Worm (Caenorhabditis elegans) whole organism, early embryonic: ENCODE results near the gene M57.2.

Experiments used
- B0310.2 ChIP-seq: sonication (generic microtip); optimal IDR thresholded peaks from 2 replicates; lab custom pipeline; 2016; ENCODE audit warnings: mild to moderate bottlenecking, missing genetic modification characterization, missing compliant biosample characterization
- F13C5.2 ChIP-seq: sonication (generic microtip); optimal IDR thresholded peaks from 2 replicates; lab custom pipeline; 2017; ENCODE audit warnings: mild to moderate bottlenecking, missing genetic modification characterization, inconsistent platforms, missing compliant biosample characterization
- aly-1 ChIP-seq: sonication (generic microtip); optimal IDR thresholded peaks from 2 replicates; lab custom pipeline; 2016; ENCODE audit warnings: missing genetic modification characterization, missing compliant biosample characterization
- ama-1 ChIP-seq: fragments of 150-350 bp; optimal IDR thresholded peaks from 2 replicates; lab custom pipeline; 2014
- ceh-13 ChIP-seq: fragments of 200-800 bp; sonication (Bioruptor generic); optimal IDR thresholded peaks from 2 replicates; lab custom pipeline; 2018; ENCODE audit warnings: mild to moderate bottlenecking, missing genetic modification characterization, missing compliant biosample characterization
- ceh-36 ChIP-seq: sonication (generic microtip); optimal IDR thresholded peaks from 2 replicates; lab custom pipeline; 2016; ENCODE audit warnings: missing genetic modification characterization, inconsistent platforms, missing compliant biosample characterization
- ets-7 ChIP-seq: sonication (generic microtip); optimal IDR thresholded peaks from 2 replicates; lab custom pipeline; 2016; ENCODE audit warnings: missing genotype, missing genetic modification characterization, missing compliant biosample characterization
- flt-1 ChIP-seq: fragments of 200-800 bp; sonication (Bioruptor generic); IDR thresholded peaks from 2 replicates; pipeline ENCODE4 v1.3.6; 2022; ENCODE audit warnings: missing genetic modification characterization, missing compliant biosample characterization
- hmbx-1 ChIP-seq: sonication (generic microtip); optimal IDR thresholded peaks from 2 replicates; lab custom pipeline; 2016; ENCODE audit warnings: mild to moderate bottlenecking, missing genetic modification characterization, missing compliant biosample characterization
- hmg-4 ChIP-seq: fragments of 200-800 bp; sonication (Bioruptor generic); optimal IDR thresholded peaks from 2 replicates; lab custom pipeline; 2018; ENCODE audit warnings: mild to moderate bottlenecking, missing genetic modification characterization, missing compliant biosample characterization
- hnd-1 ChIP-seq: sonication (generic microtip); optimal IDR thresholded peaks from 2 replicates; lab custom pipeline; 2016; ENCODE audit warnings: missing genetic modification characterization, missing compliant biosample characterization
- pes-1 ChIP-seq: fragments of 200-800 bp; sonication (Bioruptor generic); IDR thresholded peaks from 2 replicates; pipeline ENCODE4 v1.3.6; 2022; ENCODE audit warnings: missing genetic modification reagents, missing genetic modification characterization, missing compliant biosample characterization
- scrt-1 ChIP-seq: fragments of 200-800 bp; sonication (Bioruptor generic); IDR thresholded peaks from 2 replicates; pipeline ENCODE4 v1.3.6; 2022; ENCODE audit warnings: missing genetic modification characterization, missing compliant biosample characterization
- sea-1 ChIP-seq: fragments of 200-800 bp; sonication (Bioruptor generic); conservative IDR thresholded peaks from 2 replicates; pipeline ENCODE4 v1.3.6; 2022; ENCODE audit warnings: missing genetic modification characterization, missing compliant biosample characterization
- tbx-11 ChIP-seq: fragments of 200-800 bp; sonication (Bioruptor generic); IDR thresholded peaks from 2 replicates; pipeline ENCODE4 v1.3.6; 2022; ENCODE audit warnings: missing genetic modification characterization, missing compliant biosample characterization
- tbx-37 ChIP-seq: fragments of 200-800 bp; sonication (Bioruptor generic); conservative IDR thresholded peaks from 2 replicates; pipeline ENCODE4 v1.3.6; 2022; ENCODE audit warnings: missing genetic modification reagents, missing genetic modification characterization, missing compliant biosample characterization
- tra-4 ChIP-seq: sonication (generic microtip); optimal IDR thresholded peaks from 2 replicates; lab custom pipeline; 2017; ENCODE audit warnings: missing genetic modification characterization, missing compliant biosample characterization

M57.2 gene

DNA sequence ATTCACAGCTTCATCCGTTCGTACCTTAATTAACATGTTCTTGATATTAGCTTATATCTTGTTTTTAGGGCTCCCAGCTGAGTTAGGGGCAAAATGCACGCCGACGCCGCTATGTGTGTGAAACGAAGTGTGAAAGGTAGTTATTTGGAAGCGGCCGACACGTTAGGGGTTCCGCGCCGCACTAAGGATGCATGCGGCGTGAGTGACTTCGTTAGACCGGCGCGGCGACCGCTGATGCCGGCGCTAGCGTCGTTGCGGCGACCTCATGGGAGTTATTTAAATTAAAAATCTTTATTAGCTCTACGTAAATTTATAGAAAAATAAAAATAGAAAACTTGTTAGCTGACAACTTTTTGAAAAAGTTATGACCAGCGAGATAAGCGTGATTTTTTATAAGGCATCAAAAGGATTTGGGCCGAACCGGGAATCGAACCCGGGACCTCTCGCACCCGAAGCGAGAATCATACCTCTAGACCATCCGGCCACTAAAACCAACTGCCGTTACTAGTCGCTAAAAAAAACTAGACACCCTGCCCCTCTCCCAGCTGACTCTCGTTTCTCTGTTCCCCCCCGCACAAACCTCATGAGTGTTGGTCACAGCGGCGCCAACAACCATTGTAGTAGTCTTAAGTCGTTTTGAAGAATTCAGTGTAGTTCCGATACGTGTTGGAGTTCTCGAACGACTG, 24.8 kb downstream of the M57.2 start:
- TF ChIP-seq hmg-4 (GFP tag; lab: Kevin White, UChicago) = peak; percentile 83
- no peak for TF ChIP-seq ets-7 (tag; lab: Kevin White, UChicago)
- TF ChIP-seq ceh-36 = peak; percentile 68
- peak; percentile 76 for TF ChIP-seq sea-1 (GFP tag; lab: Robert Waterston, UW)
- peak; percentile 28 for TF ChIP-seq hmbx-1
- TF ChIP-seq aly-1 (tag; lab: Kevin White, UChicago) = peak; percentile 71
- peak; percentile 83 for TF ChIP-seq flt-1 (GFP tag; lab: Robert Waterston, UW)
- peak; percentile 88 for TF ChIP-seq pes-1 (GFP tag; lab: Robert Waterston, UW)
- no peak for TF ChIP-seq ama-1 (lab: Kevin White, UChicago)
- TF ChIP-seq hnd-1 (tag; lab: Kevin White, UChicago) = peak; percentile 43
- TF ChIP-seq tbx-37 (GFP tag; lab: Robert Waterston, UW) = peak; percentile 66; the same call in 1 of the 2 replicates
- peak; percentile 80 for TF ChIP-seq scrt-1 (GFP tag; lab: Robert Waterston, UW)
- peak; percentile 63 for TF ChIP-seq B0310.2 (tag; lab: Kevin White, UChicago)
- TF ChIP-seq ceh-13 = peak; percentile 10
- TF ChIP-seq tra-4 (tag; lab: Kevin White, UChicago) = peak; percentile 68
- peak; percentile 69 for TF ChIP-seq tbx-11 (GFP tag; lab: Robert Waterston, UW)
- TF ChIP-seq F13C5.2 (tag; lab: Kevin White, UChicago) = peak; percentile 12

DNA sequence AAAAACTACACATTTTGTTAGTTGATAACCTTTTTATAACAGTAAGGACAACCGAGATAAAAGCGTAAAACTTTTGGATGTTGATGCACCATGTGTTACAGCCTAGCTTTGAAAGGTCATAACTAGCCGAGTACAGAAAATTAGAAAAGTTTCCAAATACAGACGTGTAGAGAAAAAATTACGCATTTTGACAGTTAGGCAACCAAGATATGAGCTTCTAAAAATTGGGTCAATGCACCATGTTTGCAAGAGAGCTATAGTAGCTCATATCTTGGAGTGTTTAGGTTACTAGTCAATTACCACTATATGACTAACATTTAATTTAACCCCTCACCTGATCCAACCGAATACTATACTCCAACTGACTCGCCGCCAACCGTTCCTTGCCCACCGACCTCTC, 25.8 kb downstream of the M57.2 start:
- TF ChIP-seq aly-1 (tag; lab: Kevin White, UChicago) (no peak), ets-7 (tag; lab: Kevin White, UChicago) (no peak), hmbx-1 (no peak), pes-1 (GFP tag; lab: Robert Waterston, UW) (no peak), B0310.2 (tag; lab: Kevin White, UChicago) (no peak), F13C5.2 (tag; lab: Kevin White, UChicago) (no peak), ceh-13 (no peak), sea-1 (GFP tag; lab: Robert Waterston, UW) (no peak), tbx-37 (GFP tag; lab: Robert Waterston, UW) (no peak), ceh-36 (no peak), hmg-4 (GFP tag; lab: Kevin White, UChicago) (no peak), hnd-1 (tag; lab: Kevin White, UChicago) (no peak), tra-4 (tag; lab: Kevin White, UChicago) (no peak), scrt-1 (GFP tag; lab: Robert Waterston, UW) (no peak), flt-1 (GFP tag; lab: Robert Waterston, UW) (no peak), tbx-11 (GFP tag; lab: Robert Waterston, UW) (no peak), ama-1 (lab: Kevin White, UChicago) (no peak)

DNA sequence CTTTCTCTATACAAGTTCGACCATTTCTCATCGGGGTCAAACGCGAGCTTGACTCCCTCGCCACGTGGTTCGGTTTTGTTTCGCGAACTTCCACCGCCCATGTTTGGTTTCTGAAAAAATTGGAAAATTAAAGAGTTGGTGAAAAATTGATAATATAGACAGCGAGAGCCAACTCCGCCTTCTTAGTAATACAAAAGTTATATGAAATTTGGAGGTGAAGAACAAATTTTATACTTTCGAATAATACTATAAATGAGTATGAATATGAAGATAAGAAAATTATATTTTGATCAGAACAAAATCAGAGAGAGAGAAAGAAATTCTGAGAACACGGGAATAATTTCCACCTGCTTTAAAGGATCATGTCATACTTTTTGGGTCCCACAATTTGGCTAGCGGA, 30.2 kb downstream of the M57.2 start, which contains the start of gene osm-9:
TSS of gene osm-9 (minus strand) at position 101 of the 400 bp plus-strand sequence.
- TF ChIP-seq aly-1 (tag; lab: Kevin White, UChicago) = no peak
- TF ChIP-seq pes-1 (GFP tag; lab: Robert Waterston, UW) = no peak
- TF ChIP-seq tbx-37 (GFP tag; lab: Robert Waterston, UW) = no peak
- TF ChIP-seq scrt-1 (GFP tag; lab: Robert Waterston, UW) = no peak
- TF ChIP-seq flt-1 (GFP tag; lab: Robert Waterston, UW) = no peak
- TF ChIP-seq ets-7 (tag; lab: Kevin White, UChicago) = no peak
- TF ChIP-seq sea-1 (GFP tag; lab: Robert Waterston, UW) = no peak
- TF ChIP-seq F13C5.2 (tag; lab: Kevin White, UChicago) = no peak
- TF ChIP-seq hmg-4 (GFP tag; lab: Kevin White, UChicago) = no peak
- no peak for TF ChIP-seq ceh-36
- no peak for TF ChIP-seq ceh-13
- TF ChIP-seq hmbx-1 = no peak
- no peak for TF ChIP-seq ama-1 (lab: Kevin White, UChicago)
- no peak for TF ChIP-seq B0310.2 (tag; lab: Kevin White, UChicago)
- no peak for TF ChIP-seq hnd-1 (tag; lab: Kevin White, UChicago)
- no peak for TF ChIP-seq tra-4 (tag; lab: Kevin White, UChicago)

DNA sequence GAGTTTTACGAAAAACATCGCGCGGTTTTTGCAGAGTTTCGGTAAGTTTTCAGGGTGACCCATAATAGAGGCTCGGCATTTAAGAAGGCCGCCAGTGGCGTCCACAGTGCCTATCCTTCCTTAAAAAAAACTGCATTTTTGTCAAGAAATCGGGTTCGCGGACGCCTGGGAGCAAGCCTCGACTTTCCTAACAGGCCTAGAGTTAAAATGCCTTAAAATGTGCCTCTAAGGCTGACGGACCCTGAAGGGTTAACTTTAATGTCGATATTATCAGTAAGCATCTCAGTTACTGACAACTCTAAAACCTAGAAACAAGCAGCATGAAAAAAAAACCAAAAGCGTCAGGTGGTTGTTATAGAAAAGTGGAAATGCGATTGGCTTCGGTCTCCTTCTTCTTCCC, 32.0 kb downstream of the M57.2 start:
- TF ChIP-seq hmbx-1 (no peak), tbx-37 (GFP tag; lab: Robert Waterston, UW) (no peak), flt-1 (GFP tag; lab: Robert Waterston, UW) (no peak), ceh-13 (no peak), hnd-1 (tag; lab: Kevin White, UChicago) (no peak), pes-1 (GFP tag; lab: Robert Waterston, UW) (no peak), tbx-11 (GFP tag; lab: Robert Waterston, UW) (no peak), sea-1 (GFP tag; lab: Robert Waterston, UW) (no peak), tra-4 (tag; lab: Kevin White, UChicago) (no peak), B0310.2 (tag; lab: Kevin White, UChicago) (no peak), aly-1 (tag; lab: Kevin White, UChicago) (no peak), hmg-4 (GFP tag; lab: Kevin White, UChicago) (no peak), ets-7 (tag; lab: Kevin White, UChicago) (no peak)

DNA sequence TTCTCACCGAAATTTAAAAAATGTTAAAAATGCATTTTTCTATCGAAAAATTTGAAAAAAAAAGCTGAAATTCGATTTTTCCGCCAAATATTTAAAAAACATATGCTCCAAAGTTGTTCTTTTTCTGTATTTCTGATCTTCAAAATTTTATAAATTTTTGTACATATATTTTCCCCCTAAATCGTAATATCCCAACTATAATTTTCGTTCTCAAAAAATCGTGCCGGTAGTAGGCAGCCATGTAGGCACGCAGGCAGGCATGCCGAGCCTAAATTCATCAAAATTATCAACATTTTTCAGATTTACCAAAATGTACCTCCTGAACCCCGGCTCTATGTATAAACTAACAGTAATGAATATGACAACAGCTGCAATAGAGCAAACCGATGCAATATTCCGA, 37.7 kb downstream of the M57.2 start, which contains the start of gene sre-5:
TSS of gene sre-5 (plus strand) at position 301 of the 400 bp plus-strand sequence.
- TF ChIP-seq scrt-1 (GFP tag; lab: Robert Waterston, UW) (no peak), flt-1 (GFP tag; lab: Robert Waterston, UW) (no peak), F13C5.2 (tag; lab: Kevin White, UChicago) (no peak), hnd-1 (tag; lab: Kevin White, UChicago) (no peak), B0310.2 (tag; lab: Kevin White, UChicago) (no peak), ets-7 (tag; lab: Kevin White, UChicago) (no peak), ceh-36 (no peak), tbx-11 (GFP tag; lab: Robert Waterston, UW) (no peak)

DNA sequence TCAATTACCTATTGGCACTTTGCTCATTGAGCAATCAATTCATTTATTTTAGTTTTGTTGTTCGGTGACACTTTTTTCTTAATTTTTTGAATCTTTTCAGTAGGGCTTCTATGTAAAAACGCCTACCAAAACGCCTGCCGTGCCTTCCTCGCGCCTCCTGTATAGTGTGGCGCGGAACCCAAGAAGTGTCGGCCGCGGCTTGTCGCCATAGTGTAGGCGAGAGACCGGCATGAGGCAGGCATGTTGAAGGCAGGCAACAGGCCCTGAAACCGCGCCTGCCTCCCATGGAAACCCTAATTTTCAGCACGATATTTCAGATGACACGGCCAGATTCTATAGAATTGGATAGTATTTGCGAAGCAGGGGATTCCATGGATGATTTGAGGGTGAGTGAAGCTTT, 41.5 kb downstream of the M57.2 start, which contains the start of gene otpl-1:
TSS of gene otpl-1 (plus strand) at position 372 of the 400 bp plus-strand sequence.
- TF ChIP-seq tbx-11 (GFP tag; lab: Robert Waterston, UW) = no peak
